Worm (Caenorhabditis elegans): ENCODE data around the gene Y17G7B.3.

The Y17G7B.3 gene

DNA sequence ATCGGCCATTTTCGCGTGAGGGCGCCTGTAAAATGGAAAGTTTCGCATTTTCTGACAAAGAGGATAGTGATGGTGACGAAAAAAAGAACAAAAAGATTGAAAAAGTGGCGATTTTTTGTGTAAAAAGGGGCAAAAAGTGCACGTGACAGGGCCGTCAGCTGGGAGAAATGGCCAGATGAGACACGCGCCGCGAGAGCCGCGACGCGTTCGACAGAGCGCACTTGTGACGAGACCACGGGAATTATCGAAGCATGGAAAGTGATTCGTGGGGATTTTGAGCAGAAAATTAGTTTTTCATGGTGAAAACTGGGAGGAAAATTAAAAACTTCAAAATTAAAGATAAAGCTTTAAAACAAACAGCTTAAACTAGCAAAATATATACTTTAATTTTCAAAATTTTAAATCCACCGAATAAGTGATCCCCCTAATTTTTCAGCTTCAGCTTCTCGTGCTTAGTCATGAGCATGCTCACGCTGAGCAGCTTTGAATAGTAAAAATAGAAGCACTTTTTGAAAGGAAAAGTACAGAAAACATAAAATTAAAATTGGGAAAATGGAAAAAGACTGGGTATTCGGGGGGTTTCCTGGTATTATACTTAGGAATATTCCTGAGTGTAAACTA lies 21.2 kb upstream of the Y17G7B.3 start, which contains the start of gene W03C9.5 (continued):
- TF ChIP-seq mxl-2 (GFP tag; conservative IDR thresholded peaks at IDR 0.05) (peak; percentile 80; the same call in 1 of the 2 replicates), T20F7.1 (GFP tag; optimal IDR thresholded peaks at IDR 0.05) (peak; percentile 91), ceh-28 (tag; optimal IDR thresholded peaks at IDR 0.05) (no peak), madf-9 (GFP tag; conservative IDR thresholded peaks at IDR 0.05) (peak; percentile 92), saeg-2 (GFP tag; IDR thresholded peaks at IDR 0.05) (no peak), tag-97 (GFP tag; IDR thresholded peaks at IDR 0.05) (no peak), nhr-48 (tag; optimal IDR thresholded peaks at IDR 0.05) (peak; percentile 61), dmd-9 (GFP tag; IDR thresholded peaks at IDR 0.05) (peak; percentile 93), mdl-1 (tag; optimal IDR thresholded peaks at IDR 0.05) (peak; percentile 80 to 98), aha-1 (tag) (peak; percentile 99), nhr-6 (tag; optimal IDR thresholded peaks at IDR 0.05) (peak; percentile 95), nhr-10 (tag; optimal IDR thresholded peaks at IDR 0.05) (peak; percentile 64), cey-2 (tag; optimal IDR thresholded peaks at IDR 0.05; ENCODE audit: borderline replicate concordance, insufficient read depth) (peak; percentile 13), snpc-4 (tag; optimal IDR thresholded peaks at IDR 0.05) (no peak), lin-29 (GFP tag; IDR thresholded peaks at IDR 0.05) (peak; percentile 73; the same call in 1 of the 2 replicates), hif-1 (tag; optimal IDR thresholded peaks at IDR 0.05) (peak; percentile 52 to 95), lin-38 (GFP tag; IDR thresholded peaks at IDR 0.05) (peak; percentile 98), ceh-20 (GFP tag; IDR thresholded peaks at IDR 0.05) (peak; percentile 95), zip-11 (GFP tag; IDR thresholded peaks at IDR 0.05) (no peak), lsy-2 (tag; optimal IDR thresholded peaks at IDR 0.05) (peak; percentile 84 to 94), zag-1 (tag; optimal IDR thresholded peaks at IDR 0.05) (no peak), nhr-102 (tag; optimal IDR thresholded peaks at IDR 0.05) (peak; percentile 65), nhr-111 (GFP tag; optimal IDR thresholded peaks at IDR 0.05) (no peak), ceh-32 (tag; optimal IDR thresholded peaks at IDR 0.05; ENCODE audit: poor library complexity) (no peak), attf-4 (tag; optimal IDR thresholded peaks at IDR 0.05) (no peak), unc-39 (tag; optimal IDR thresholded peaks at IDR 0.05) (no peak), mep-1 (tag; optimal IDR thresholded peaks at IDR 0.05) (peak; percentile 97), nhr-237 (tag; optimal IDR thresholded peaks at IDR 0.05) (no peak), ztf-11 (tag; optimal IDR thresholded peaks at IDR 0.05) (no peak), mes-2 (tag; optimal IDR thresholded peaks at IDR 0.05; ENCODE audit: poor library complexity, severe bottlenecking) (peak; percentile 97), Y105C5A.15 (GFP tag; IDR thresholded peaks at IDR 0.05) (no peak), egl-27 (tag; optimal IDR thresholded peaks at IDR 0.05) (no peak), zfp-2 (tag; optimal IDR thresholded peaks at IDR 0.05) (peak; percentile 82), duxl-1 (tag; optimal IDR thresholded peaks at IDR 0.05; ENCODE audit: poor library complexity) (no peak), ztf-7 (tag; optimal IDR thresholded peaks at IDR 0.05) (no peak), tra-1 (GFP tag; IDR thresholded peaks at IDR 0.05) (peak; percentile 75; the same call in 1 of the 2 replicates), F49E8.2 (tag; optimal IDR thresholded peaks at IDR 0.05; ENCODE audit: borderline replicate concordance) (no peak), Y5F2A.4 (GFP tag; optimal IDR thresholded peaks at IDR 0.05) (no peak), lin-39 (tag; optimal IDR thresholded peaks at IDR 0.05) (no peak), zfp-3 (GFP tag; conservative IDR thresholded peaks at IDR 0.05) (peak; percentile 82), lir-3 (tag; optimal IDR thresholded peaks at IDR 0.05) (peak; percentile 46), vab-7 (GFP tag; IDR thresholded peaks at IDR 0.05) (peak; percentile 93), F37D6.2 (tag; optimal IDR thresholded peaks at IDR 0.05) (peak; percentile 83), ama-1 (optimal IDR thresholded peaks at IDR 0.05) (peak; percentile 75), snpc-1.2 (GFP tag; IDR thresholded peaks at IDR 0.05) (no peak), dmd-8 (GFP tag; IDR thresholded peaks at IDR 0.05) (no peak), Y75B8A.6 (GFP tag; IDR thresholded peaks at IDR 0.05) (peak; percentile 85; the same call in 1 of the 2 replicates), ZK546.5 (tag; optimal IDR thresholded peaks at IDR 0.05) (peak; percentile 7 to 70), lin-1 (GFP tag; IDR thresholded peaks at IDR 0.05) (peak; percentile 64; the same call in 1 of the 2 replicates)

Data from whole organism, L4 larva.